Worm (Caenorhabditis elegans) whole organism, L3 larva: ENCODE measurements around the gene ZC262.2.

ENCODE experiments used
- lin-15B ChIP-seq: fragments of 150-350 bp; optimal IDR thresholded peaks from 2 replicates; lab custom pipeline; 2014; ENCODE audit warnings: missing biosample characterization, missing genetic modification characterization
- mdl-1 ChIP-seq: fragments of 150-350 bp; optimal IDR thresholded peaks from 2 replicates; lab custom pipeline; 2014; ENCODE audit warnings: missing biosample characterization, missing genetic modification characterization
- nhr-12 ChIP-seq: fragments of 150-350 bp; optimal IDR thresholded peaks from 2 replicates; lab custom pipeline; 2014; ENCODE audit warnings: missing biosample characterization, missing genetic modification characterization

DNA sequence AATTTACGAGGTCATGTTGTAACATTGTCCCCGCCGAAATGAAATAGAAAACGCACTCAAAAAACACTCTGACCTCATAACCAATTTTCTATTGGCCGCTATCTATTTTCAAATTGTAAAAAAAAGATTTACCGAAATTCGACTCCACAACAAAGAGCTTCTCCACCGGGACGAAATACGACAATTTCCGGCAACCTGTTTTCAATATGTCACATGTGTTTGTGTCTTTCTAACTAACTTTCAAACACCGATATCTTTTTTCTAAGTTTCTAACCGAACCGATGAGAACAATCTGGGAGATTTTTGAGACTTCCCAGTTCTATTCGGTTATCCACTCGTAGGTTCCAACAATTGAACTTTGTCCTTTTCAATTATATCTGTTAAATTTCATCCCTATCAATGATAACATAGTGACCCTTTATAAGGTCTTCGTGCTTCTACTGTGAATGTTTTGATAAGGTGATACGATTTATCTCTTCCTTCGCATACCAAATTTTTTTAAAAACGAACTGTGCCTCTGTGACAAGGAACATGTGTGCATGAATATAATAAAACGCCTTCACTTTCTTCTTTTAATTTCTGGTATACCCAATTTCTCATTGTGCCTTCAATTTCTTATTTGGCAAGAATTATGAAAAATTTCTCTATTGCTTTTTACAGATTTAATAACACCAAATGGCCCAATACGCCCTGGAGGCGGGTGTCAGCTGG, 39.9 kb downstream of the ZC262.2 start, which contains the start of gene lmbr-1:
- TF ChIP-seq nhr-12 (tag; lab: Kevin White, UChicago) (no peak), lin-15B (tag; lab: Kevin White, UChicago) (no peak), mdl-1 (tag; lab: Kevin White, UChicago) (no peak)
